Worm (Caenorhabditis elegans) whole organism, mixed stage, embryonic: ENCODE results near the gene abf-6.

Experiments used
- bed-3 ChIP-seq: fragments of 200-800 bp; sonication (Bioruptor generic); optimal IDR thresholded peaks from 3 replicates; lab custom pipeline; 2018; ENCODE audit warnings: mild to moderate bottlenecking, missing genetic modification characterization, moderate library complexity, missing compliant biosample characterization
- ces-1 ChIP-seq: fragments of 150-350 bp; optimal IDR thresholded peaks from 2 replicates; lab custom pipeline; 2014; ENCODE audit warnings: missing biosample characterization, missing genetic modification reagents, missing genetic modification characterization
- elt-3 ChIP-seq: fragments of 150-350 bp; optimal IDR thresholded peaks from 2 replicates; lab custom pipeline; 2014; ENCODE audit warnings: missing biosample characterization, missing genetic modification characterization
- lsy-2 ChIP-seq: fragments of 150-350 bp; optimal IDR thresholded peaks from 2 replicates; lab custom pipeline; 2014; ENCODE audit warnings: missing biosample characterization, missing genetic modification characterization
- nhr-12 ChIP-seq: fragments of 150-350 bp; optimal IDR thresholded peaks from 2 replicates; lab custom pipeline; 2014; ENCODE audit warnings: missing biosample characterization, missing genetic modification characterization

- TF ChIP-seq nhr-12 (tag; lab: Kevin White, UChicago) (no peak), bed-3 (no peak), lsy-2 (tag; lab: Kevin White, UChicago) (no peak), elt-3 (tag; lab: Kevin White, UChicago) (no peak), ces-1 (no peak)
These were observed 43.1 kb upstream of the abf-6 start for ce11 chrX:12750805-12751204.
